Worm (Caenorhabditis elegans): ENCODE results near the gene C03E10.3.

The C03E10.3 gene

ce11 chrV:11282272-11282671 lies 3.9 kb upstream of the C03E10.3 start, which contains the start of gene gly-20:
Gene gly-20, plus strand, starts transcription at chrV:11282572.
- TF ChIP-seq irx-1 (tag; optimal IDR thresholded peaks at IDR 0.05) (no peak), C04F5.9 (tag; optimal IDR thresholded peaks at IDR 0.05) (no peak), ceh-90 (tag; optimal IDR thresholded peaks at IDR 0.05) (no peak), Y116A8C.19 (tag; optimal IDR thresholded peaks at IDR 0.05; ENCODE audit: borderline replicate concordance) (no peak), vab-15 (tag; optimal IDR thresholded peaks at IDR 0.05) (no peak)

- no peak for TF ChIP-seq unc-98 (GFP tag; IDR thresholded peaks at IDR 0.05)
- TF ChIP-seq ets-5 (GFP tag; IDR thresholded peaks at IDR 0.05), result no peak
- TF ChIP-seq nhr-47 (tag; optimal IDR thresholded peaks at IDR 0.05), result no peak
These were observed 4.7 kb downstream of the C03E10.3 start, which contains the start of gene C03E10.1 for ce11 chrV:11290888-11291287. Gene C03E10.1, plus strand, starts transcription at chrV:11291188.

- no peak for TF ChIP-seq fkh-10 (GFP tag; optimal IDR thresholded peaks at IDR 0.05)
- TF ChIP-seq snu-23 (GFP tag; optimal IDR thresholded peaks at IDR 0.05), result no peak
- TF ChIP-seq lin-35 (GFP tag; optimal IDR thresholded peaks at IDR 0.05), result no peak
- no peak for TF ChIP-seq ces-1 (GFP tag; optimal IDR thresholded peaks at IDR 0.05)
- no peak for TF ChIP-seq hlh-4 (tag; optimal IDR thresholded peaks at IDR 0.05)
- TF ChIP-seq F16B12.6 (tag; optimal IDR thresholded peaks at IDR 0.05), result no peak
- TF ChIP-seq unc-98 (GFP tag; IDR thresholded peaks at IDR 0.05), result no peak
- no peak for TF ChIP-seq vab-15 (tag; optimal IDR thresholded peaks at IDR 0.05)
- TF ChIP-seq dpl-1 (GFP tag; optimal IDR thresholded peaks at IDR 0.05), result no peak
- TF ChIP-seq pax-3 (tag; optimal IDR thresholded peaks at IDR 0.05), result no peak
- no peak for TF ChIP-seq zip-4 (GFP tag; optimal IDR thresholded peaks at IDR 0.05)
- no peak for TF ChIP-seq nhr-19 (GFP tag; conservative IDR thresholded peaks at IDR 0.05)
- no peak for TF ChIP-seq blmp-1 (tag; optimal IDR thresholded peaks at IDR 0.05)
- TF ChIP-seq grh-1 (GFP tag; IDR thresholded peaks at IDR 0.05), result no peak
- TF ChIP-seq nhr-71 (tag; optimal IDR thresholded peaks at IDR 0.05), result no peak
These were observed 6.5 kb downstream of the C03E10.3 start for ce11 chrV:11292682-11293081.

- TF ChIP-seq efl-1 (optimal IDR thresholded peaks at IDR 0.05) (no peak), efl-1 (GFP tag; optimal IDR thresholded peaks at IDR 0.05 in 1 of 2) (no peak), nhr-85 (tag) (no peak), nhr-12 (tag; optimal IDR thresholded peaks at IDR 0.05) (no peak), dpl-1 (GFP tag; optimal IDR thresholded peaks at IDR 0.05) (no peak), lin-39 (tag; optimal IDR thresholded peaks at IDR 0.05) (no peak), zip-4 (GFP tag; optimal IDR thresholded peaks at IDR 0.05) (no peak), skn-1 (tag; optimal IDR thresholded peaks at IDR 0.05) (no peak), aha-1 (tag; optimal IDR thresholded peaks at IDR 0.05) (no peak), ets-5 (GFP tag; IDR thresholded peaks at IDR 0.05) (no peak), egl-27 (tag; optimal IDR thresholded peaks at IDR 0.05) (no peak), mab-9 (GFP tag; IDR thresholded peaks at IDR 0.05) (no peak), sup-37 (GFP tag; optimal IDR thresholded peaks at IDR 0.05) (no peak), ceh-88 (GFP tag; IDR thresholded peaks at IDR 0.05) (no peak)
These were observed 8.2 kb downstream of the C03E10.3 start, which contains the start of gene T03F7.6 for ce11 chrV:11294393-11294792. Gene T03F7.6, plus strand, starts transcription at chrV:11294693.

ce11 chrV:11298632-11299031 lies 12.4 kb downstream of the C03E10.3 start, which contains the start of gene T03F7.5:
Gene T03F7.5, minus strand, starts transcription at chrV:11298732.
- TF ChIP-seq efl-1 (optimal IDR thresholded peaks at IDR 0.05) (no peak), efl-1 (GFP tag; optimal IDR thresholded peaks at IDR 0.05 in 1 of 2) (peak in 1 of 2 experiments; percentile 7), ets-5 (GFP tag; IDR thresholded peaks at IDR 0.05) (no peak), ceh-82 (tag; optimal IDR thresholded peaks at IDR 0.05) (no peak)

ce11 chrV:11299406-11299805 lies 13.2 kb downstream of the C03E10.3 start:
- TF ChIP-seq elt-3 (tag; optimal IDR thresholded peaks at IDR 0.05) (no peak), jun-1 (tag; optimal IDR thresholded peaks at IDR 0.05) (peak; percentile 54)
